Fruit fly (Drosophila melanogaster): ENCODE measurements around the gene SWIP.

The SWIP gene

dm6 chrX:16285186-16285585, 28.3 kb upstream of the SWIP start:
- TF ChIP-seq CG9727 (GFP tag; optimal IDR thresholded peaks at IDR 0.05) (peak; percentile 19), seq (GFP tag; IDR thresholded peaks at IDR 0.05) (no peak), Drgx (GFP tag; IDR thresholded peaks at IDR 0.05) (0 out of 2 replicates have a peak, but pooled peaks have one; percentile 11), CG8924 (tag; optimal IDR thresholded peaks at IDR 0.05) (no peak), yki (optimal IDR thresholded peaks at IDR 0.05) (no peak), zfh2 (GFP tag; optimal IDR thresholded peaks at IDR 0.05) (no peak), kay (GFP tag; optimal IDR thresholded peaks at IDR 0.05) (no peak), gcm (GFP tag; optimal IDR thresholded peaks at IDR 0.05) (peak; percentile 4), kni (GFP tag; optimal IDR thresholded peaks at IDR 0.05) (no peak), CG34422 (GFP tag; IDR thresholded peaks at IDR 0.05) (no peak), amos (GFP tag; IDR thresholded peaks at IDR 0.05; ENCODE audit: partially characterized antibody) (no peak), Lpt (GFP tag; optimal IDR thresholded peaks at IDR 0.05) (no peak), hkb (optimal IDR thresholded peaks at IDR 0.05) (no peak), hkb (GFP tag; IDR thresholded peaks at IDR 0.05) (0 out of 2 replicates have a peak, but pooled peaks have one; percentile 28), CG6765 (GFP tag; optimal IDR thresholded peaks at IDR 0.05) (no peak), CG4328 (GFP tag; optimal IDR thresholded peaks at IDR 0.05) (no peak), br (optimal IDR thresholded peaks at IDR 0.05) (no peak), CG12219 (GFP tag; optimal IDR thresholded peaks at IDR 0.05) (no peak), slbo (GFP tag; IDR thresholded peaks at IDR 0.05) (peak; percentile 55), Trl (optimal IDR thresholded peaks at IDR 0.05) (no peak), Trl (GFP tag; optimal IDR thresholded peaks at IDR 0.05) (no peak), gro (GFP tag; optimal IDR thresholded peaks at IDR 0.05) (no peak), Xbp1 (GFP tag; optimal IDR thresholded peaks at IDR 0.05) (peak; percentile 17), tap (tag; optimal IDR thresholded peaks at IDR 0.05) (no peak), p53 (GFP tag; optimal IDR thresholded peaks at IDR 0.05) (no peak), CG1602 (GFP tag; optimal IDR thresholded peaks at IDR 0.05) (no peak), Camta (GFP tag; optimal IDR thresholded peaks at IDR 0.05) (no peak), CG12391 (tag; optimal IDR thresholded peaks at IDR 0.05) (peak; percentile 42), sens (GFP tag) (peak; percentile 70), mirr (GFP tag; optimal IDR thresholded peaks at IDR 0.05) (no peak), CG2712 (tag; optimal IDR thresholded peaks at IDR 0.05) (peak; percentile 50), Ada2b (GFP tag; IDR thresholded peaks at IDR 0.05) (0 out of 2 replicates have a peak, but pooled peaks have one; percentile 21), D19A (tag; optimal IDR thresholded peaks at IDR 0.05) (peak; percentile 25), Bdp1 (GFP tag; optimal IDR thresholded peaks at IDR 0.05) (no peak), CG13775 (GFP tag; optimal IDR thresholded peaks at IDR 0.05) (no peak), shn (GFP tag; optimal IDR thresholded peaks at IDR 0.05) (no peak), CG17385 (GFP tag; optimal IDR thresholded peaks at IDR 0.05) (peak; percentile 29), CG3281 (GFP tag; optimal IDR thresholded peaks at IDR 0.05) (peak; percentile 9), cad (GFP tag; optimal IDR thresholded peaks at IDR 0.05) (no peak), usp (GFP tag; optimal IDR thresholded peaks at IDR 0.05) (no peak), CG10267 (tag; optimal IDR thresholded peaks at IDR 0.05) (peak; percentile 14), CG4424 (GFP tag; optimal IDR thresholded peaks at IDR 0.05) (peak; percentile 32), ems (GFP tag; optimal IDR thresholded peaks at IDR 0.05) (peak; percentile 2), ssp (GFP tag; IDR thresholded peaks at IDR 0.05) (no peak), CG7556 (GFP tag; optimal IDR thresholded peaks at IDR 0.05) (peak; percentile 34), CG2678 (tag; optimal IDR thresholded peaks at IDR 0.05) (peak; percentile 58), unc-4 (GFP tag; IDR thresholded peaks at IDR 0.05; ENCODE audit: partially characterized antibody) (no peak), Hsf (GFP tag; optimal IDR thresholded peaks at IDR 0.05) (peak; percentile 16), pan (optimal IDR thresholded peaks at IDR 0.05) (no peak), pan (GFP tag; optimal IDR thresholded peaks at IDR 0.05 in 1 of 2, IDR thresholded peaks at IDR 0.05 in 1 of 2) (peak in 1 of 2 experiments; percentile 19), CG18599 (GFP tag; optimal IDR thresholded peaks at IDR 0.05) (peak; percentile 12), CG17802 (tag; optimal IDR thresholded peaks at IDR 0.05) (no peak), nau (GFP tag; optimal IDR thresholded peaks at IDR 0.05) (no peak), CG7987 (GFP tag; optimal IDR thresholded peaks at IDR 0.05) (no peak)
